Worm (Caenorhabditis elegans): ENCODE measurements around the gene tes-1.
A peak's percentile ranks its signal among the peaks of the same experiment; 100 is the strongest.

The tes-1 gene

ce11 chrIV:7426055-7426454, 25.2 kb downstream of the tes-1 start:
- TF ChIP-seq nhr-28 (tag; optimal IDR thresholded peaks at IDR 0.05), result no peak
- TF ChIP-seq pqm-1 (tag; optimal IDR thresholded peaks at IDR 0.05), result no peak
- TF ChIP-seq egl-5 (tag; optimal IDR thresholded peaks at IDR 0.05), result no peak
- TF ChIP-seq nfya-1 (tag; optimal IDR thresholded peaks at IDR 0.05; ENCODE audit: insufficient read depth), result peak; percentile 7

DNA sequence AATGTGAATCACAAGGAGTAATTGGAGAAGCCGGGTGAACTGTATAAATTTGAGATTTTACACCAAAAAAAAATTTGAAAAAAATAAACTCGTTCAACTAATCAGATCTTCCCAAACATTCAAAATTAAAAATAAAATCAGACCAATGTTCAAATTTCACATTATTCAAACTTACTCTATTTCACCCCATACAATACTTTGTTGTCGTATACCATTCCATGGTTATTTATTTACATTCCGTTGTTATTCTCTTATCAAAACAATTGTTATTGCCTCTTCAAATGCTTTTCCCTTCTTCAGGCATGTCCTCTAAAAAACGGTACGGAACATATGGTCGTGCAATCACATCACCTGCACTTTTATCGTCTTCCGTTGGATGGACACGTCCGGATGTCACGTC, 27.0 kb downstream of the tes-1 start, which contains the start of gene unc-82:
unc-82 (plus strand) TSS at position 301 of the 400 bp plus-strand sequence.
- TF ChIP-seq skn-1 (tag; optimal IDR thresholded peaks at IDR 0.05) (no peak), elt-2 (tag; optimal IDR thresholded peaks at IDR 0.05) (no peak), jun-1 (tag; optimal IDR thresholded peaks at IDR 0.05) (no peak), lin-39 (tag; optimal IDR thresholded peaks at IDR 0.05) (no peak), daf-12 (tag; optimal IDR thresholded peaks at IDR 0.05) (no peak), hmg-11 (tag; optimal IDR thresholded peaks at IDR 0.05) (no peak), nhr-237 (tag; optimal IDR thresholded peaks at IDR 0.05) (no peak), elt-3 (tag; optimal IDR thresholded peaks at IDR 0.05) (no peak), R02D3.7 (tag; optimal IDR thresholded peaks at IDR 0.05) (no peak), ceh-16 (tag; optimal IDR thresholded peaks at IDR 0.05) (no peak), nfya-1 (tag; optimal IDR thresholded peaks at IDR 0.05; ENCODE audit: insufficient read depth) (no peak), fkh-10 (GFP tag; optimal IDR thresholded peaks at IDR 0.05) (no peak), nhr-76 (tag; optimal IDR thresholded peaks at IDR 0.05) (no peak), nhr-43 (tag; optimal IDR thresholded peaks at IDR 0.05; ENCODE audit: poor library complexity, severe bottlenecking) (no peak), ztf-11 (tag; optimal IDR thresholded peaks at IDR 0.05) (no peak), pha-4 (tag; optimal IDR thresholded peaks at IDR 0.05) (no peak), ceh-28 (tag; optimal IDR thresholded peaks at IDR 0.05) (no peak), nhr-23 (tag; optimal IDR thresholded peaks at IDR 0.05) (no peak), egl-5 (tag; optimal IDR thresholded peaks at IDR 0.05) (no peak), lsy-12 (tag; optimal IDR thresholded peaks at IDR 0.05) (no peak)

DNA sequence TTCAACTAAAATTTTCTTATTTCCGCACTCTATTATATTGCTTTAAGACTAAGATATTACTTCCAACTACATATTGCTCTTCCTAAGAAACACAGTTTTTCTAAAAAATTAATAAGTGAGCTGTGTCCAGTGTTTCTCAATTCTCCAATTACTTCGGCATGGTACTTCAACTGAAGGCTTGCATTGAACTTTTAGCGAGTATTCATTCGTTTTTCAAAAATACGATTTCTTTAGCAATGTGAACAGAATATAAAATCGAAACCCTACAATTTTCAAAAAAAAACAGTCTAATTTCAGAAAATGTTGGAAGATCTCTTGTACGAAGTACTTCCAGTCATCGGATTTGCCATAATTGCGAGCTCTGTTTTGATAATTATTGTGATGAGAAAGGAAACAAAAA, 30.3 kb downstream of the tes-1 start, which contains the start of gene srtx-1:
srtx-1 (plus strand) TSS at position 301 of the 400 bp plus-strand sequence.
- TF ChIP-seq egl-27 (tag; optimal IDR thresholded peaks at IDR 0.05), result no peak
- no peak for TF ChIP-seq fkh-2 (tag; optimal IDR thresholded peaks at IDR 0.05)
- TF ChIP-seq nhr-11 (tag; optimal IDR thresholded peaks at IDR 0.05), result no peak
- no peak for TF ChIP-seq nhr-67 (tag; optimal IDR thresholded peaks at IDR 0.05)
- TF ChIP-seq nhr-23 (tag; optimal IDR thresholded peaks at IDR 0.05), result no peak
- no peak for TF ChIP-seq elt-1 (tag; optimal IDR thresholded peaks at IDR 0.05)
- no peak for TF ChIP-seq aly-2 (tag; optimal IDR thresholded peaks at IDR 0.05)
- TF ChIP-seq snpc-4 (tag; optimal IDR thresholded peaks at IDR 0.05), result no peak
- no peak for TF ChIP-seq ama-1 (optimal IDR thresholded peaks at IDR 0.05)
- TF ChIP-seq ceh-9 (tag; optimal IDR thresholded peaks at IDR 0.05), result no peak
- TF ChIP-seq fos-1 (tag; optimal IDR thresholded peaks at IDR 0.05), result no peak
- TF ChIP-seq nhr-28 (tag; optimal IDR thresholded peaks at IDR 0.05), result no peak
- no peak for TF ChIP-seq elt-3 (tag; optimal IDR thresholded peaks at IDR 0.05)

DNA sequence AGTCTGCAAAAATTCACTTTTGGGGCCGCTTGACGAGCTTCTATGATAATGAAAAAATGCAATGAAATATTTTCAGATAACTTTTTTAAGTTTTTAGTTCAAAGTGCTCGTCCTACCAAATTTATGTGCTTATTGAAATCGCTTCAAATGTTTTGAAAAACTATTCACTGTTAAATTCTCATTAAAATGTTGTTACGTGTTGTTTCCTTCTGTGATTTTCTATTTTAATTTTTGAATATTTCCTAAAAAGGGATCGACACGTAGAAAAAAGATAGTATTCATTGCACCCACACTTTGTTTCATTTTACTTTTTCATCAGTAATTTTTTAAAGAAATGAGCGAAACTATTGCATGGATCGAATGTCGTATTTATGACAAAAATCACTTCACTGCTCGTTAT, 32.4 kb downstream of the tes-1 start, which contains the start of gene B0496.6:
B0496.6 (plus strand) TSS at position 301 of the 400 bp plus-strand sequence.
- TF ChIP-seq fos-1 (tag; optimal IDR thresholded peaks at IDR 0.05), result no peak
- no peak for TF ChIP-seq zag-1 (tag; optimal IDR thresholded peaks at IDR 0.05)
- TF ChIP-seq aly-2 (tag; optimal IDR thresholded peaks at IDR 0.05), result no peak
- TF ChIP-seq ceh-9 (tag; optimal IDR thresholded peaks at IDR 0.05), result no peak
- no peak for TF ChIP-seq lsy-12 (tag; optimal IDR thresholded peaks at IDR 0.05)
- TF ChIP-seq nhr-67 (tag; optimal IDR thresholded peaks at IDR 0.05), result no peak
- no peak for TF ChIP-seq nhr-25 (tag; optimal IDR thresholded peaks at IDR 0.05)
- TF ChIP-seq ztf-4 (tag; optimal IDR thresholded peaks at IDR 0.05), result no peak
- no peak for TF ChIP-seq elt-2 (tag; optimal IDR thresholded peaks at IDR 0.05)
- TF ChIP-seq hmg-11 (tag; optimal IDR thresholded peaks at IDR 0.05), result no peak
- no peak for TF ChIP-seq R02D3.7 (tag; optimal IDR thresholded peaks at IDR 0.05)
- TF ChIP-seq sea-2 (GFP tag; optimal IDR thresholded peaks at IDR 0.05), result no peak
- no peak for TF ChIP-seq snpc-4 (tag; optimal IDR thresholded peaks at IDR 0.05)
- TF ChIP-seq ceh-16 (tag; optimal IDR thresholded peaks at IDR 0.05), result no peak

ce11 chrIV:7414163-7414562, 37.1 kb downstream of the tes-1 start:
- TF ChIP-seq fkh-10 (GFP tag; optimal IDR thresholded peaks at IDR 0.05) (peak; percentile 96), jun-1 (tag; optimal IDR thresholded peaks at IDR 0.05) (no peak)

Data from whole organism, L3 larva.